Worm (Caenorhabditis elegans) whole organism, L1 larva: ENCODE measurements around the gene C37C3.2.
A peak's percentile ranks its signal among the peaks of the same experiment; 100 is the strongest.

ENCODE experiments used
- C04F5.9 ChIP-seq: sonication (generic microtip); optimal IDR thresholded peaks from 2 replicates; lab custom pipeline; 2016; ENCODE audit warnings: missing genetic modification characterization, missing compliant biosample characterization
- aha-1 ChIP-seq: fragments of 150-350 bp; optimal IDR thresholded peaks from 2 replicates; lab custom pipeline; 2014; ENCODE audit warnings: missing biosample characterization, missing genetic modification characterization
- ama-1 ChIP-seq: fragments of 150-350 bp; optimal IDR thresholded peaks from 2 replicates; lab custom pipeline; 2014
- ceh-8 ChIP-seq: fragments of 200-800 bp; sonication (Bioruptor generic); optimal IDR thresholded peaks from 2 replicates; lab custom pipeline; 2018; ENCODE audit warnings: mild to moderate bottlenecking, missing genetic modification characterization, moderate library complexity, missing compliant biosample characterization
- ceh-90 ChIP-seq: sonication (generic microtip); optimal IDR thresholded peaks from 2 replicates; lab custom pipeline; 2016; ENCODE audit warnings: missing genetic modification characterization, missing compliant biosample characterization
- dpl-1 ChIP-seq, 3 experiments: fragments of 150-350 bp in 2 of 3; sonication (generic microtip) in 1 of 3; optimal IDR thresholded peaks; 2 replicates each; lab custom pipeline; 2014 to 2017; ENCODE audit warnings: missing biosample characterization in 3 of 3, missing genetic modification characterization in 3 of 3, missing genetic modification reagents in 3 of 3
- dsc-1 ChIP-seq: sonication (generic microtip); optimal IDR thresholded peaks from 2 replicates; lab custom pipeline; 2016; ENCODE audit warnings: mild to moderate bottlenecking, missing genetic modification characterization, missing compliant biosample characterization
- efl-1 ChIP-seq, 4 experiments: fragments of 150-350 bp; optimal IDR thresholded peaks in 3 of 4; peaks in 1 of 4; 1 replicate in 1 of 4; 2 replicates in 3 of 4; lab custom pipeline; 2014; ENCODE audit warnings: missing biosample characterization in 2 of 4, missing genetic modification characterization in 2 of 4, missing genetic modification reagents in 2 of 4
- efl-3 ChIP-seq: fragments of 200-800 bp; sonication (Bioruptor generic); optimal IDR thresholded peaks from 2 replicates; lab custom pipeline; 2018; ENCODE audit warnings: mild to moderate bottlenecking, missing genetic modification characterization, missing compliant biosample characterization
- egl-13 ChIP-seq: sonication (generic microtip); optimal IDR thresholded peaks from 2 replicates; lab custom pipeline; 2016; ENCODE audit warnings: missing genotype, missing genetic modification reagents, missing genetic modification characterization, missing compliant biosample characterization
- fos-1 ChIP-seq: fragments of 150-350 bp; optimal IDR thresholded peaks from 2 replicates; lab custom pipeline; 2014; ENCODE audit warnings: missing biosample characterization, missing genetic modification characterization
- hlh-4 ChIP-seq: sonication (generic microtip); optimal IDR thresholded peaks from 2 replicates; lab custom pipeline; 2016; ENCODE audit warnings: mild to moderate bottlenecking, missing genetic modification characterization, missing compliant biosample characterization
- hpl-2 ChIP-seq: fragments of 150-350 bp; optimal IDR thresholded peaks from 2 replicates; lab custom pipeline; 2014; ENCODE audit warnings: missing biosample characterization, missing genetic modification reagents, missing genetic modification characterization
- isw-1 ChIP-seq: fragments of 200-800 bp; sonication (Bioruptor generic); IDR thresholded peaks from 2 replicates; pipeline ENCODE4 v1.3.6; 2022; ENCODE audit warnings: missing genetic modification characterization, missing compliant biosample characterization
- lin-14 ChIP-seq: fragments of 200-800 bp; sonication (Bioruptor generic); optimal IDR thresholded peaks from 2 replicates; lab custom pipeline; 2018; ENCODE audit warnings: mild to moderate bottlenecking, missing genetic modification characterization, moderate library complexity, missing compliant biosample characterization
- lin-35 ChIP-seq, 2 experiments: fragments of 150-350 bp; optimal IDR thresholded peaks; 2 replicates each; lab custom pipeline; 2014; ENCODE audit warnings: missing biosample characterization in 2 of 2, missing genetic modification characterization in 2 of 2, missing genetic modification reagents in 2 of 2
- lsy-2 ChIP-seq, 2 experiments: fragments of 150-350 bp; optimal IDR thresholded peaks; 2 replicates each; lab custom pipeline; 2014; ENCODE audit warnings: missing biosample characterization in 2 of 2, missing genetic modification characterization in 2 of 2
- mab-9 ChIP-seq: fragments of 200-800 bp; sonication (Bioruptor generic); IDR thresholded peaks from 2 replicates; pipeline ENCODE4 v1.3.6; 2022; ENCODE audit warnings: missing genetic modification reagents, missing genetic modification characterization, missing compliant biosample characterization
- mef-2 ChIP-seq: fragments of 150-350 bp; optimal IDR thresholded peaks from 2 replicates; lab custom pipeline; 2014; ENCODE audit warnings: missing biosample characterization, missing genetic modification characterization
- mep-1 ChIP-seq: fragments of 150-350 bp; optimal IDR thresholded peaks from 2 replicates; lab custom pipeline; 2014; ENCODE audit warnings: missing biosample characterization, missing genetic modification characterization
- nhr-11 ChIP-seq: fragments of 150-350 bp; optimal IDR thresholded peaks from 2 replicates; lab custom pipeline; 2014; ENCODE audit warnings: missing biosample characterization, missing genetic modification characterization
- nhr-12 ChIP-seq: sonication (generic microtip); optimal IDR thresholded peaks from 2 replicates; lab custom pipeline; 2017; ENCODE audit warnings: missing biosample characterization, missing genetic modification characterization
- nhr-28 ChIP-seq: fragments of 150-350 bp; optimal IDR thresholded peaks from 2 replicates; lab custom pipeline; 2014; ENCODE audit warnings: missing biosample characterization, missing genetic modification characterization
- nhr-71 ChIP-seq: sonication (generic microtip); optimal IDR thresholded peaks from 2 replicates; lab custom pipeline; 2016; ENCODE audit warnings: mild to moderate bottlenecking, missing genetic modification characterization, moderate library complexity, missing compliant biosample characterization
- nhr-76 ChIP-seq: sonication (generic microtip); optimal IDR thresholded peaks from 2 replicates; lab custom pipeline; 2017; ENCODE audit warnings: missing biosample characterization, missing genetic modification characterization
- nhr-77 ChIP-seq: fragments of 150-350 bp; optimal IDR thresholded peaks from 2 replicates; lab custom pipeline; 2014; ENCODE audit warnings: missing biosample characterization, missing genetic modification characterization
- nhr-84 ChIP-seq: sonication (generic microtip); optimal IDR thresholded peaks from 2 replicates; lab custom pipeline; 2017; ENCODE audit warnings: missing biosample characterization, missing genetic modification characterization
- nhr-90 ChIP-seq: sonication (generic microtip); optimal IDR thresholded peaks from 2 replicates; lab custom pipeline; 2016; ENCODE audit warnings: mild to moderate bottlenecking, missing genetic modification characterization, missing compliant biosample characterization; ENCODE audit not compliant: poor library complexity
- pag-3 ChIP-seq: sonication (generic microtip); optimal IDR thresholded peaks from 2 replicates; lab custom pipeline; 2017; ENCODE audit warnings: missing genetic modification characterization, mild to moderate bottlenecking, missing compliant biosample characterization, antibody characterized with exemption, borderline replicate concordance; ENCODE audit not compliant: insufficient read depth
- pax-3 ChIP-seq: fragments of 200-800 bp; sonication (Bioruptor generic); optimal IDR thresholded peaks from 2 replicates; lab custom pipeline; 2018; ENCODE audit warnings: mild to moderate bottlenecking, missing genetic modification characterization, moderate library complexity, missing compliant biosample characterization
- rnt-1 ChIP-seq: sonication (generic microtip); optimal IDR thresholded peaks from 2 replicates; lab custom pipeline; 2016; ENCODE audit warnings: mild to moderate bottlenecking, missing genetic modification characterization, moderate library complexity, missing compliant biosample characterization
- sox-4 ChIP-seq: sonication (generic microtip); optimal IDR thresholded peaks from 2 replicates; lab custom pipeline; 2016; ENCODE audit warnings: missing genetic modification characterization, missing compliant biosample characterization
- unc-62 ChIP-seq: fragments of 150-350 bp; optimal IDR thresholded peaks from 2 replicates; lab custom pipeline; 2014; ENCODE audit warnings: missing biosample characterization, missing genetic modification reagents, missing genetic modification characterization
- unc-98 ChIP-seq: fragments of 200-800 bp; sonication (Bioruptor generic); IDR thresholded peaks from 2 replicates; pipeline ENCODE4 v1.3.6; 2022; ENCODE audit warnings: missing genetic modification characterization, missing compliant biosample characterization
- vab-15 ChIP-seq: sonication (generic microtip); optimal IDR thresholded peaks from 2 replicates; lab custom pipeline; 2017; ENCODE audit warnings: missing genotype, mild to moderate bottlenecking, missing genetic modification characterization, missing compliant biosample characterization
- zip-4 ChIP-seq: fragments of 200-800 bp; sonication (Bioruptor generic); optimal IDR thresholded peaks from 2 replicates; lab custom pipeline; 2018; ENCODE audit warnings: mild to moderate bottlenecking, missing genetic modification characterization, moderate library complexity, missing compliant biosample characterization
- ztf-4 ChIP-seq: fragments of 150-350 bp; optimal IDR thresholded peaks from 2 replicates; lab custom pipeline; 2014; ENCODE audit warnings: missing biosample characterization, missing genetic modification characterization

C37C3.2 gene

DNA sequence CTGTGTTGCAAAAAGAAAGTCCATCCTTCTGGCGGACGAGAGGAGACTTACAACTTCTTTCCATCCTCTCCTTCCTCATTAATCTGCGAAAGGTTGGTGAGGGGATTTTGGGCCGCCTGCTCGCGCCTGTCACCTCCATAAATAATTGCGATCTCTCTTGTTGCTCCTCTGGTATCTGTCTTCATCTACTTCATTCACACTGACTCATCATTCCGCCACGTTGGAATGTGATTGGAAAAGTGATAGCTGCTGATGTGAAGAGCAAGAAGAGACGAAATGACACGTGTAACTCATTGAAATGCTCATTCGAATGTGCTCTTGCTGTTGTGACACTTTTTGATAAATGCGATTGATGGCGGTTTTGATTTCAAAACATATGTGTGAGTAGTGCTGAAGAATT is 33.1 kb upstream of the C37C3.2 start (continued):
- TF ChIP-seq zip-4 (GFP tag; lab: Kevin White, UChicago) (no peak), vab-15 (no peak), hlh-4 (no peak), nhr-28 (tag; lab: Kevin White, UChicago) (no peak), lin-14 (GFP tag; lab: Kevin White, UChicago) (peak; percentile 90), unc-62 (GFP tag; lab: Kevin White, UChicago) (no peak), fos-1 (tag; lab: Kevin White, UChicago) (peak; percentile 39), nhr-71 (tag; lab: Kevin White, UChicago) (peak; percentile 86), nhr-11 (no peak), aha-1 (no peak), pax-3 (no peak), mab-9 (GFP tag; lab: Robert Waterston, UW) (no peak), ceh-90 (tag; lab: Kevin White, UChicago) (no peak), pag-3 (no peak), nhr-76 (tag; lab: Kevin White, UChicago) (no peak), mep-1 (tag; lab: Kevin White, UChicago) (no peak), sox-4 (tag; lab: Kevin White, UChicago) (no peak), isw-1 (GFP tag; lab: Robert Waterston, UW) (no peak), nhr-90 (tag; lab: Kevin White, UChicago) (no peak), lsy-2 (tag; optimal IDR thresholded peaks at IDR 0.05; lab: Kevin White, UChicago) (peak; percentile 31 to 45), egl-13 (tag; lab: Kevin White, UChicago) (no peak), hpl-2 (no peak), mef-2 (peak; percentile 33), nhr-77 (tag; lab: Kevin White, UChicago) (no peak), C04F5.9 (tag; lab: Kevin White, UChicago) (no peak), unc-98 (GFP tag; lab: Robert Waterston, UW) (0 out of 2 replicates have a peak, but pooled peaks have one; percentile 27), dsc-1 (tag; lab: Kevin White, UChicago) (peak; percentile 49), efl-3 (GFP tag; lab: Kevin White, UChicago) (no peak), rnt-1 (tag; lab: Kevin White, UChicago) (peak; percentile 80), nhr-12 (no peak)

DNA sequence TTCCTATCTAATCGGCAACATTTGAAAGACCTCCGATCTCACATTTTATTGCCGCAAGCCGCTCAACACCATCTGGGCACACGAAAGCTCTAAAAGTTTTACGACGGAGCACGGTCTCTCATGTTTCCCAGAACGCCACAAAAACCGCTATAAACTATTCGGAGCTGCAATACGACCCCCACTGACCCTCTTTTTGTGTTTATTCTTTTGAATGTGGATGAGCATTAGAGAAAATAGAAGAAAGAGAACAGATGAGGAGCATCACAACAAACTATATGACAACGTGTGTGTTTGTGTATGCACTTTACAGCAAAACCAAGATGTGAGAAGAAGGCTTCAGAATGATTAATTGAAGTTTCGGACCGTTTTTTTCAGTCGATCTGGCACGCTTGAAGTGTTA is 31.6 kb upstream of the C37C3.2 start:
- no peak for TF ChIP-seq hpl-2
- TF ChIP-seq efl-1 (optimal IDR thresholded peaks at IDR 0.05; lab: Kevin White, UChicago), result no peak
- TF ChIP-seq efl-1 (GFP tag; optimal IDR thresholded peaks at IDR 0.05 in 1 of 2; lab: Kevin White, UChicago), result peak in 1 of 2 experiments; percentile 72
- peak; percentile 70 for TF ChIP-seq dsc-1 (tag; lab: Kevin White, UChicago)

DNA sequence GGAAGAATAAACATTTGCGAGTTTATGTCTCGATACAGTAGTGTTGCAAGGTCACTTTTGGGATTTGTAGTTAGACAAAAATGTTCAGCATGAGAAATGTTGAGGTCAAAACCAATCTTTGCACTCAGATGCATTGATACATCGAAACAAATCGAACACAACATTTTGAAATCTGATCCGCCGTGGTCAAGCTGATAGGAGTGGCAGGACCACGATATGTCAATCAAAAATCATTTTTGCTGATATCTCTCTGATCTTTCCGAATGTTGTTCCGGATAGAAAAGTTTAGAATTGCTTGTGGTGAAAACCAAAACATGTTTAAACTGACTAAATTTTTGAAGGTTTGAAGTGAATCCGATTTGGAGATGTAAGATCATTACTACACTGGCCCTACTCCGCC is 29.9 kb upstream of the C37C3.2 start:
- TF ChIP-seq lin-35 (GFP tag; optimal IDR thresholded peaks at IDR 0.05; lab: Kevin White, UChicago) (no peak), ceh-90 (tag; lab: Kevin White, UChicago) (no peak), nhr-84 (tag; lab: Kevin White, UChicago) (no peak), dpl-1 (GFP tag; optimal IDR thresholded peaks at IDR 0.05; lab: Kevin White, UChicago) (no peak), ztf-4 (no peak), ceh-8 (GFP tag; lab: Kevin White, UChicago) (no peak), isw-1 (GFP tag; lab: Robert Waterston, UW) (no peak)

DNA sequence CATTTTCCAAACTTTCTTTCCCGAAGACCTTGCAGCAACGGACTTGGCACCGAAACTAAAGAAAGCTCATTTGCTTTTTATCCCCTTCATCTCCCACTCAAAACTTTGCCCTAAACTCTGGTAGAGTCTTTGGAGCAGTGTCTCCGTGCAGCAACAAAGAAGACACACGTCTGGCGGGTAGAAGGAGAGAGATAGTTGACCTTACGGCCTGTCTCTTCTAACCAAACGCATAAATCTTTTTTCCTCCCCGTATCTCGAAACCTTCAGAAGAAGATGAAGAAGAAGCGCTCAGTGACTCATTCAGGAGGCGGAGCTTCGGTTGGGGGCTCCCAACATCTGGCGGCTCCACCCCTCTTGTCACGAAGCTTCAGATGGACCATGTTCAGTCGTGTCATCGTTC is 29.4 kb upstream of the C37C3.2 start:
- TF ChIP-seq ama-1 (lab: Kevin White, UChicago) (no peak), rnt-1 (tag; lab: Kevin White, UChicago) (peak; percentile 54), dsc-1 (tag; lab: Kevin White, UChicago) (peak; percentile 49), isw-1 (GFP tag; lab: Robert Waterston, UW) (no peak)
